Worm (Caenorhabditis elegans) whole organism, L3 larva: ENCODE measurements around the gene T09F3.4.

Experiments
- R02D3.7 ChIP-seq: fragments of 150-350 bp; optimal IDR thresholded peaks from 2 replicates; lab custom pipeline; 2014; ENCODE audit warnings: missing biosample characterization, missing genetic modification characterization
- ZK546.5 ChIP-seq: sonication (generic microtip); optimal IDR thresholded peaks from 2 replicates; lab custom pipeline; 2017; ENCODE audit warnings: missing biosample characterization, missing genetic modification characterization
- ama-1 ChIP-seq: fragments of 150-350 bp; optimal IDR thresholded peaks from 2 replicates; lab custom pipeline; 2018
- ceh-16 ChIP-seq: sonication (generic microtip); optimal IDR thresholded peaks from 2 replicates; lab custom pipeline; 2017; ENCODE audit warnings: missing biosample characterization, missing genetic modification characterization
- ceh-28 ChIP-seq: fragments of 150-350 bp; optimal IDR thresholded peaks from 2 replicates; lab custom pipeline; 2014; ENCODE audit warnings: missing biosample characterization, missing genetic modification reagents, missing genetic modification characterization
- ceh-82 ChIP-seq: fragments of 150-350 bp; optimal IDR thresholded peaks from 2 replicates; lab custom pipeline; 2014; ENCODE audit warnings: missing biosample characterization, missing genetic modification characterization
- daf-12 ChIP-seq: fragments of 150-350 bp; optimal IDR thresholded peaks from 2 replicates; lab custom pipeline; 2014; ENCODE audit warnings: missing biosample characterization, missing genetic modification reagents, missing genetic modification characterization
- egl-27 ChIP-seq: sonication (generic microtip); optimal IDR thresholded peaks from 4 replicates; lab custom pipeline; 2017; ENCODE audit warnings: missing biosample characterization, missing genetic modification reagents, missing genetic modification characterization
- egl-5 ChIP-seq: fragments of 150-350 bp; optimal IDR thresholded peaks from 2 replicates; lab custom pipeline; 2017; ENCODE audit warnings: missing biosample characterization, missing genetic modification reagents, missing genetic modification characterization, inconsistent platforms
- elt-2 ChIP-seq: sonication (generic microtip); optimal IDR thresholded peaks from 2 replicates; lab custom pipeline; 2016; ENCODE audit warnings: missing genetic modification reagents, mild to moderate bottlenecking, missing genetic modification characterization, missing compliant biosample characterization
- eor-1 ChIP-seq, 2 experiments: fragments of 150-350 bp; optimal IDR thresholded peaks; 2 replicates each; lab custom pipeline; 2014 to 2018; ENCODE audit warnings: missing biosample characterization in 2 of 2, missing genetic modification characterization in 2 of 2
- fkh-10 ChIP-seq: sonication (generic microtip); optimal IDR thresholded peaks from 2 replicates; lab custom pipeline; 2017; ENCODE audit warnings: missing biosample characterization, missing genetic modification reagents, missing genetic modification characterization
- fos-1 ChIP-seq: fragments of 150-350 bp; optimal IDR thresholded peaks from 2 replicates; lab custom pipeline; 2014; ENCODE audit warnings: missing biosample characterization, missing genetic modification characterization
- hmg-11 ChIP-seq: sonication (generic microtip); optimal IDR thresholded peaks from 2 replicates; lab custom pipeline; 2016; ENCODE audit warnings: missing genetic modification characterization, missing compliant biosample characterization
- lin-15B ChIP-seq: fragments of 150-350 bp; optimal IDR thresholded peaks from 2 replicates; lab custom pipeline; 2014; ENCODE audit warnings: missing biosample characterization, missing genetic modification characterization
- nfya-1 ChIP-seq: sonication (generic microtip); optimal IDR thresholded peaks from 2 replicates; lab custom pipeline; 2017; ENCODE audit warnings: missing genetic modification characterization, mild to moderate bottlenecking, missing compliant biosample characterization, antibody characterized with exemption, moderate library complexity; ENCODE audit not compliant: insufficient read depth
- nhr-11 ChIP-seq: fragments of 150-350 bp; optimal IDR thresholded peaks from 2 replicates; lab custom pipeline; 2014; ENCODE audit warnings: missing biosample characterization, missing genetic modification characterization
- nhr-237 ChIP-seq: fragments of 150-350 bp; optimal IDR thresholded peaks from 2 replicates; lab custom pipeline; 2014; ENCODE audit warnings: missing biosample characterization, missing genetic modification characterization
- nhr-25 ChIP-seq: sonication (generic microtip); optimal IDR thresholded peaks from 2 replicates; lab custom pipeline; 2017; ENCODE audit warnings: missing biosample characterization, missing genetic modification characterization
- nhr-43 ChIP-seq: sonication (generic microtip); optimal IDR thresholded peaks from 2 replicates; lab custom pipeline; 2016; ENCODE audit warnings: mild to moderate bottlenecking, missing genetic modification characterization, missing compliant biosample characterization; ENCODE audit not compliant: poor library complexity, severe bottlenecking
- nhr-67 ChIP-seq: fragments of 150-350 bp; optimal IDR thresholded peaks from 2 replicates; lab custom pipeline; 2014; ENCODE audit warnings: missing biosample characterization, missing genetic modification characterization
- pha-4 ChIP-seq: fragments of 150-350 bp; optimal IDR thresholded peaks from 2 replicates; lab custom pipeline; 2014; ENCODE audit warnings: missing biosample characterization, missing genetic modification reagents, missing genetic modification characterization
- pqm-1 ChIP-seq: fragments of 150-350 bp; optimal IDR thresholded peaks from 2 replicates; lab custom pipeline; 2017; ENCODE audit warnings: missing biosample characterization, missing genetic modification characterization, inconsistent platforms
- snpc-4 ChIP-seq: fragments of 150-350 bp; optimal IDR thresholded peaks from 2 replicates; lab custom pipeline; 2014; ENCODE audit warnings: missing biosample characterization, missing genetic modification characterization
- tbx-2 ChIP-seq: sonication (generic microtip); optimal IDR thresholded peaks from 2 replicates; lab custom pipeline; 2016; ENCODE audit warnings: mild to moderate bottlenecking, missing genetic modification characterization, missing compliant biosample characterization
- unc-39 ChIP-seq: sonication (generic microtip); optimal IDR thresholded peaks from 4 replicates; lab custom pipeline; 2017; ENCODE audit warnings: missing biosample characterization, missing genetic modification characterization
- unc-62 ChIP-seq: fragments of 150-350 bp; sonication (generic microtip); optimal IDR thresholded peaks from 4 replicates; lab custom pipeline; 2014; ENCODE audit warnings: missing biosample characterization, missing genetic modification reagents, missing genetic modification characterization
- zag-1 ChIP-seq: fragments of 150-350 bp; optimal IDR thresholded peaks from 2 replicates; lab custom pipeline; 2014; ENCODE audit warnings: missing biosample characterization, missing genetic modification characterization

T09F3.4 gene

DNA sequence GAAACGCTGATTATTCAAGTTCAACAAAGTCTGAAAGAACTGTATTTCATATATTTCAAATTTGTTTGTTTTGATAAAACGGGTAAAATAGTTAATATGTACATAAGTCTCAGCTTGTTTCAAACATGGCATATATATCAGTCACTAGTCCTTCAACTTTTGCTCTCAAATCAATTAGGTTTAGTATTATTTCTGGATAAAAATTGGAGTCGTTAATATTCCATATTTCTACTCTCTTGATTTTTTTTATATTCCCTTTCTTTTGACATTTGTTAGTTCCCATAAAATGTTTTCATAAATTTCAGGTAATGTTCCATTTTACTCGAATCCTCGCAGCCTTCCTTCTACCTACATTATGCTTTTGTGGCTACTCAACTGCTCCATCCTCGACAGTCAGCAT, 40.3 kb downstream of the T09F3.4 start, which contains the start of gene cut-4:
Gene cut-4 (plus strand): TSS at position 301 of the 400 bp plus-strand sequence.
- no peak for TF ChIP-seq nhr-43 (tag; lab: Kevin White, UChicago)
- no peak for TF ChIP-seq ceh-16 (tag; lab: Kevin White, UChicago)
- no peak for TF ChIP-seq egl-27 (tag; lab: Kevin White, UChicago)
- no peak for TF ChIP-seq zag-1 (tag; lab: Kevin White, UChicago)
- TF ChIP-seq eor-1 (tag; optimal IDR thresholded peaks at IDR 0.05; lab: Kevin White, UChicago), result no peak
- no peak for TF ChIP-seq pqm-1 (tag; lab: Kevin White, UChicago)
- no peak for TF ChIP-seq nhr-25 (tag; lab: Kevin White, UChicago)
- no peak for TF ChIP-seq nhr-237 (tag; lab: Kevin White, UChicago)
- no peak for TF ChIP-seq tbx-2 (tag; lab: Kevin White, UChicago)
- TF ChIP-seq nfya-1 (tag; lab: Kevin White, UChicago), result no peak

DNA sequence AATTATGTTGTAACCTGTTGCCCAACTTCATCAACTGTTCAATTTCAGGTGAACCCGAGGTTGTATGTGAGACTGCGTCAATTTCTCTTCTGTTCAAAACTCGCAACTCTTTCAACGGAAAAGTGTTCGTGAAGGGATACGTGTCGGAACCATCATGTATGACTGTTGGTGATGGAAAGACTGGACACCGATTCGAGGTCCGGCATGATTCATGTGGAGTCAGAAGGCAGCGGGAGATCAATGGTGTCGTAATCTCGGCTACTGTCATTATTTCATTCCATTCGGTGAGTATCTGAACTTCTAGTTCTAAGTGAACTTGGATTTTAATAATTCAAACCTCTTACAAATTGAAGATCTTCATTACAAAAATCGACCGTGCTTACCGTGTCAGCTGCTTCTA, 42.3 kb downstream of the T09F3.4 start:
- TF ChIP-seq unc-62 (no peak), hmg-11 (tag; lab: Kevin White, UChicago) (no peak), nhr-25 (tag; lab: Kevin White, UChicago) (no peak), pqm-1 (tag; lab: Kevin White, UChicago) (no peak), nhr-11 (no peak), nhr-67 (tag; lab: Kevin White, UChicago) (no peak), egl-27 (tag; lab: Kevin White, UChicago) (no peak), ceh-16 (tag; lab: Kevin White, UChicago) (no peak), R02D3.7 (tag; lab: Kevin White, UChicago) (no peak), nhr-43 (tag; lab: Kevin White, UChicago) (no peak)
- TF ChIP-seq, all 47 proteins: peak for 0

DNA sequence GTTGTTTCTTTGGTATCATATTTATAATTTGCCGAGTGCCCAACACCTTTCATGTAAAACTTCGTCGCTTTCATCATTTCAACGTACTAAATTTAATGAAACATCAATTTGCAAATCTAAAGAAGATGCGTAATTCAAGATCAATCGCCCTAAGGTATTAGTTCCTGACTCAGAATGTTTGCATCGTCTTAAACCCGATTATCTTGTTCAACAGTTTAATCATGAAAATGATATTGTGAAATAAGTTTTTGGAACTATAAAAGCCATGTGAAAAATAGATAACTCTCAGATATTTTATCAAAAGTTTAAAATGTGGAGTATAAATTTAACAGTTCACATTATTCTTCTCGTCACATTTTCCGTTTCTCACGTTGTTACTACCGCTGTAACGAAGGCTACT, 44.5 kb downstream of the T09F3.4 start, which contains the start of gene E04D5.4:
Gene E04D5.4 (plus strand): TSS at position 301 of the 400 bp plus-strand sequence.
- no peak for TF ChIP-seq pqm-1 (tag; lab: Kevin White, UChicago)

DNA sequence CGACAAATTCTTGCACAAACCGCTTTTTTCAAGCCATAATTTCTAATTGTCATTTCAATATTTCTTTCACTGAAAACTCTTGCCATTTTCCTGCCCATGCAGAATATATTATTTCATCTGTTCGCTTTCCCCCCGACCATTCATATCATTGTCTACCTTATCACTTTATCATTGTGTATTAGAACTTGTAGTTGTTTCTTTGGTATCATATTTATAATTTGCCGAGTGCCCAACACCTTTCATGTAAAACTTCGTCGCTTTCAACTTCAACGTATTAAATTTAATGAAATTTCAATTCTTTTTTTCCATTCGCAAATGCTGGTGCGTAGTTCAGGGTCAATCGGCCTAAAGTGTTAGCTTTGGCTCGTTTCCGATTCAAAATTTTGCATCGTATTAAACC, 47.3 kb downstream of the T09F3.4 start, which contains the start of gene ZK673.1:
Gene ZK673.1 (plus strand): TSS at position 301 of the 400 bp plus-strand sequence.
- peak; percentile 2 for TF ChIP-seq elt-2 (tag; lab: Kevin White, UChicago)
- TF ChIP-seq, all 47 proteins: peak for 1; not testable (repeated sequence) for 46

DNA sequence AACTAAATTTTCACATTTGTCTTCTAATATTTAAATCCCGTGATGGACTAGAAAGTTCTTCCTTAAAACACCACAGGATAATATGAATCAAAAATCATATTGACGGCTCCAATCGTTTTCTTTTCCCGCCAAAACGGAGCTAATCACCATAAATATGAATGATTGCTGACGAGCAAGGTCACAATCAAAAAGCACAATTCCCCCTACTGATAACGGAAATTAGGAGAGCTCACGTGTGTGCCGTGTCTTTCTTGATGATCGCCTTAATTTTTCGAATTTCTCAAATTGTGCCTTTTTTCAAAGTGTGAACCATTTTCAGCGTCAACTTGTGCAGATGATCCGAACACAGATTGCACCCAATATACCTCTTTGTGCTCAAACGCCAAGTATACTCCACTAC, 48.4 kb downstream of the T09F3.4 start:
- peak; percentile 72 for TF ChIP-seq pqm-1 (tag; lab: Kevin White, UChicago)
- TF ChIP-seq elt-2 (tag; lab: Kevin White, UChicago), result peak; percentile 83
- TF ChIP-seq lin-15B (tag; lab: Kevin White, UChicago), result no peak

DNA sequence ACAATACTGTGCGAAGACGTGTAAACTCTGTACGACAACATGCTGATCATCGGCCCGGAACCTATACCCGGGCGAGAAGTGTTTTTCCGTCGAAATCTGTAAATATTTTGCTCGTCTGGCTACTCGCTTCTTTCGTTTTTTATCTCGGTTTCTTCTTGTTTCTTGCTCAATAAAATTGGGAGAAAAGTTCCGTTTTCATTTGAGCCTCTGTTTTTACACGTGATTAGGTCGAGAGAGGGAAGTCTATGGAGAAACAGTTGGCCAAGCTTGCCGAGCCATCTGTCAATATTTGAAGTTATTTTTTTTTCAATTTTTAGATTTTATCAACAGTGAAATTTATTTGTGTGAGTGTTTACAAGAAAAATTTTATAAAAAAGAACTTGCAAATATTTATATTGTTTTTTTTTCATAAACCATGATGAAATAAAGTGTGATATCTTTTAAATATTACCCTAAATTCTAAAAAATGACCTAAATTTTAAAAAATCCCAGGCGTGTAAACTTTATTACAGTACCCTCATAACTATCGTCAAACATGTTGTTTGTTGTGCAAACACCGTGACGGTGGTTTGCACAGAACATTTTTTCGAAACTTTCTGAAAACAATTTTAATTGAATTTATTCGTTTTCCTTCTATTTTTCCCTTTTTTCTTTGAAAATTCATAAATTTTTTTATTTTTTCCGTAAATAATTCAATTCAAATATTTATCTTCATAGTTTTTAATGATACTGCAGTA, 49.6 kb downstream of the T09F3.4 start:
- TF ChIP-seq daf-12 (no peak), nhr-25 (tag; lab: Kevin White, UChicago) (no peak), lin-15B (tag; lab: Kevin White, UChicago) (peak; percentile 1), egl-5 (tag; lab: Kevin White, UChicago) (peak; percentile 14), pha-4 (tag; lab: Kevin White, UChicago) (peak; percentile 83)

DNA sequence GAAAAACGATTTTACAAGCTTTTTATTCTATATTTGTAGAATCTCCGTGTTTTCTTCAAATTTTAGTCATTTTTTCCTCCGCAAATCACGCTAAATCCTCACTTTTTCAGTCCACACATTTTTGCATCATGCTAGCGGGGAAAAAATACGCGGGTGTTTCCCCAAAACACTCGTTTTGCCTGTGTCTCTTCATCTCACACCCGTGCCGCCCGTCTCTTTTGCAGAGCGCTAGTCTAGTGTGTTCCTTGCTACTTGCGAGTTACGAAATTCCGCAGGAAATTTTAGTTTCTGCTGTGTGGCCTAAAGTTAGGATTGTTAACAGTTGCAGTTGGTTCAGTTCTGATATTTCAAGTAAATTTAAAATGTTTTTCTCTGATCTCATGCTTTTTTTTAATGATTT, 50.2 kb downstream of the T09F3.4 start:
- TF ChIP-seq nfya-1 (tag; lab: Kevin White, UChicago), result peak; percentile 25
- TF ChIP-seq ZK546.5 (tag; lab: Kevin White, UChicago), result no peak
- no peak for TF ChIP-seq snpc-4 (tag; lab: Kevin White, UChicago)
- TF ChIP-seq fkh-10, result peak; percentile 1
- TF ChIP-seq eor-1 (tag; optimal IDR thresholded peaks at IDR 0.05; lab: Kevin White, UChicago), result no peak
- TF ChIP-seq unc-39 (tag; lab: Kevin White, UChicago), result no peak
- TF ChIP-seq elt-2 (tag; lab: Kevin White, UChicago), result no peak
- no peak for TF ChIP-seq egl-5 (tag; lab: Kevin White, UChicago)
- no peak for TF ChIP-seq nhr-11
- no peak for TF ChIP-seq ceh-28 (tag; lab: Kevin White, UChicago)
- peak; percentile 27 for TF ChIP-seq nhr-25 (tag; lab: Kevin White, UChicago)
- TF ChIP-seq lin-15B (tag; lab: Kevin White, UChicago), result peak; percentile 30
- no peak for TF ChIP-seq ceh-82 (tag; lab: Kevin White, UChicago)
- TF ChIP-seq ama-1 (lab: Kevin White, UChicago), result peak; percentile 1
- TF ChIP-seq fos-1, result no peak
